Fruit fly (Drosophila melanogaster) whole organism, wandering third instar larva: ENCODE data around the gene CG15169.

ENCODE experiments used
- Abd-B ChIP-seq: fragments of >200 bp; optimal IDR thresholded peaks from 2 replicates; lab custom pipeline; 2017; ENCODE audit warnings: missing biosample characterization, missing genetic modification characterization
- CG32264 ChIP-seq: fragments of 200-800 bp; sonication (Bioruptor generic); optimal IDR thresholded peaks from 2 replicates; lab custom pipeline; 2016; ENCODE audit warnings: missing biosample characterization, missing genetic modification characterization
- CG9705 ChIP-seq: fragments of 200-800 bp; sonication (Bioruptor generic); optimal IDR thresholded peaks from 2 replicates; lab custom pipeline; 2018; ENCODE audit warnings: missing biosample characterization, mild to moderate bottlenecking, missing genetic modification characterization
- CrebA ChIP-seq: fragments of 200-800 bp; sonication (Bioruptor generic); optimal IDR thresholded peaks from 2 replicates; lab custom pipeline; 2016; ENCODE audit warnings: missing biosample characterization, mild to moderate bottlenecking, missing genetic modification characterization, borderline replicate concordance
- Dfd ChIP-seq: fragments of >200 bp; optimal IDR thresholded peaks from 2 replicates; lab custom pipeline; 2017; ENCODE audit warnings: missing biosample characterization, missing genetic modification characterization
- Dif ChIP-seq: fragments of 200-275, 200-300 bp; sonication (Bioruptor generic); optimal IDR thresholded peaks from 2 replicates; lab custom pipeline; 2018; ENCODE audit warnings: missing biosample characterization, missing genetic modification characterization; ENCODE audit not compliant: partially characterized antibody
- HLH106 ChIP-seq: fragments of 200-800 bp; optimal IDR thresholded peaks from 3 replicates; lab custom pipeline; 2019; ENCODE audit warnings: missing biosample characterization, mild to moderate bottlenecking, missing genetic modification characterization, moderate library complexity
- Hnf4 ChIP-seq: fragments of 200-800 bp; sonication (Bioruptor generic); optimal IDR thresholded peaks from 2 replicates; lab custom pipeline; 2016; ENCODE audit warnings: missing biosample characterization, mild to moderate bottlenecking, missing genetic modification characterization
- Hr78 ChIP-seq: fragments of >200 bp; optimal IDR thresholded peaks from 2 replicates; lab custom pipeline; 2017; ENCODE audit warnings: missing biosample characterization, missing genetic modification characterization
- Hr83 ChIP-seq: fragments of 200-300 bp; sonication (Bioruptor generic); optimal IDR thresholded peaks from 2 replicates; lab custom pipeline; 2016; ENCODE audit warnings: missing biosample characterization, mild to moderate bottlenecking, missing genetic modification characterization, moderate library complexity; ENCODE audit not compliant: poor library complexity, severe bottlenecking
- Jra ChIP-seq: sonication (Bioruptor generic); optimal IDR thresholded peaks from 2 replicates; lab custom pipeline; 2016; ENCODE audit warnings: missing biosample characterization, missing genetic modification characterization
- Mio ChIP-seq: sonication (Bioruptor generic); optimal IDR thresholded peaks from 2 replicates; lab custom pipeline; 2016; ENCODE audit warnings: missing biosample characterization, missing genetic modification characterization
- Myc ChIP-seq: fragments of >200 bp; optimal IDR thresholded peaks from 2 replicates; lab custom pipeline; 2017
- N ChIP-seq: fragments of >200 bp; optimal IDR thresholded peaks from 2 replicates; lab custom pipeline; 2018; ENCODE audit warnings: missing biosample characterization, missing external identifiers, missing genetic modification characterization
- OdsH ChIP-seq: fragments of 200-800 bp; sonication (Bioruptor generic); optimal IDR thresholded peaks from 2 replicates; lab custom pipeline; 2016; ENCODE audit warnings: missing biosample characterization, mild to moderate bottlenecking, missing genetic modification characterization
- Sp1 ChIP-seq: fragments of 200-800 bp; sonication (Bioruptor generic); optimal IDR thresholded peaks from 3 replicates; lab custom pipeline; 2019; ENCODE audit warnings: missing biosample characterization, mild to moderate bottlenecking, missing genetic modification characterization, moderate library complexity
- Vsx2 ChIP-seq: fragments of 200-300, 225-300 bp; sonication (Bioruptor generic); optimal IDR thresholded peaks from 2 replicates; lab custom pipeline; 2018; ENCODE audit warnings: missing biosample characterization, missing genetic modification characterization; ENCODE audit not compliant: partially characterized antibody
- brk ChIP-seq: fragments of 200-800 bp; sonication (Bioruptor generic); optimal IDR thresholded peaks from 2 replicates; lab custom pipeline; 2016; ENCODE audit warnings: missing biosample characterization, mild to moderate bottlenecking, missing genetic modification characterization
- dmrt93B ChIP-seq: fragments of 200-800 bp; sonication (Bioruptor generic); optimal IDR thresholded peaks from 2 replicates; lab custom pipeline; 2018; ENCODE audit warnings: missing biosample characterization, mild to moderate bottlenecking, missing genetic modification characterization
- dsf ChIP-seq: sonication (Bioruptor generic); optimal IDR thresholded peaks from 2 replicates; lab custom pipeline; 2016; ENCODE audit warnings: missing biosample characterization, missing genetic modification characterization, borderline replicate concordance
- ey ChIP-seq: fragments of 200-800 bp; sonication (Bioruptor generic); optimal IDR thresholded peaks from 2 replicates; lab custom pipeline; 2016; ENCODE audit warnings: missing biosample characterization, missing genetic modification characterization
- foxo ChIP-seq, 2 experiments: fragments of 200-800 bp; sonication (Bioruptor generic); optimal IDR thresholded peaks; 2 replicates in 1 of 2; 3 replicates in 1 of 2; lab custom pipeline; 2016 to 2017; ENCODE audit warnings: missing biosample characterization in 2 of 2, missing genetic modification characterization in 2 of 2
- fru ChIP-seq: fragments of 200-800 bp; sonication (Bioruptor generic); optimal IDR thresholded peaks from 3 replicates; lab custom pipeline; 2016; ENCODE audit warnings: missing biosample characterization, mild to moderate bottlenecking, missing genetic modification characterization
- h ChIP-seq: fragments of 200-800 bp; sonication (Bioruptor generic); optimal IDR thresholded peaks from 3 replicates; lab custom pipeline; 2016; ENCODE audit warnings: missing biosample characterization, mild to moderate bottlenecking, missing genetic modification characterization
- jim ChIP-seq: fragments of 175-275, 200-325 bp; sonication (Bioruptor generic); optimal IDR thresholded peaks from 2 replicates; lab custom pipeline; 2016; ENCODE audit warnings: missing biosample characterization, mild to moderate bottlenecking, missing genetic modification characterization
- lola ChIP-seq: fragments of >200 bp; optimal IDR thresholded peaks from 2 replicates; lab custom pipeline; 2017; ENCODE audit warnings: missing biosample characterization, missing genetic modification characterization
- pan ChIP-seq: fragments of >200 bp; optimal IDR thresholded peaks from 2 replicates; lab custom pipeline; 2017
- psq ChIP-seq: fragments of 200-800 bp; sonication (Bioruptor generic); optimal IDR thresholded peaks from 3 replicates; lab custom pipeline; 2017; ENCODE audit warnings: missing biosample characterization, mild to moderate bottlenecking, missing genetic modification characterization, moderate library complexity
- rgr ChIP-seq: fragments of 200-800 bp; sonication (Bioruptor generic); optimal IDR thresholded peaks from 3 replicates; lab custom pipeline; 2016; ENCODE audit warnings: missing biosample characterization, mild to moderate bottlenecking, missing genetic modification characterization
- sage ChIP-seq: fragments of 200-800 bp; sonication (Bioruptor generic); optimal IDR thresholded peaks from 2 replicates; lab custom pipeline; 2016; ENCODE audit warnings: missing biosample characterization, mild to moderate bottlenecking, missing genetic modification characterization
- sv ChIP-seq: fragments of 200-800 bp; sonication (Bioruptor generic); optimal IDR thresholded peaks from 3 replicates; lab custom pipeline; 2016; ENCODE audit warnings: missing biosample characterization, missing genetic modification characterization
- usp ChIP-seq: fragments of >200 bp; optimal IDR thresholded peaks from 2 replicates; lab custom pipeline; 2017; ENCODE audit warnings: missing biosample characterization, missing genetic modification characterization
- woc ChIP-seq: sonication (Bioruptor generic); optimal IDR thresholded peaks from 2 replicates; lab custom pipeline; 2016; ENCODE audit warnings: missing biosample characterization, mild to moderate bottlenecking, missing genetic modification characterization

Gene CG15169

DNA sequence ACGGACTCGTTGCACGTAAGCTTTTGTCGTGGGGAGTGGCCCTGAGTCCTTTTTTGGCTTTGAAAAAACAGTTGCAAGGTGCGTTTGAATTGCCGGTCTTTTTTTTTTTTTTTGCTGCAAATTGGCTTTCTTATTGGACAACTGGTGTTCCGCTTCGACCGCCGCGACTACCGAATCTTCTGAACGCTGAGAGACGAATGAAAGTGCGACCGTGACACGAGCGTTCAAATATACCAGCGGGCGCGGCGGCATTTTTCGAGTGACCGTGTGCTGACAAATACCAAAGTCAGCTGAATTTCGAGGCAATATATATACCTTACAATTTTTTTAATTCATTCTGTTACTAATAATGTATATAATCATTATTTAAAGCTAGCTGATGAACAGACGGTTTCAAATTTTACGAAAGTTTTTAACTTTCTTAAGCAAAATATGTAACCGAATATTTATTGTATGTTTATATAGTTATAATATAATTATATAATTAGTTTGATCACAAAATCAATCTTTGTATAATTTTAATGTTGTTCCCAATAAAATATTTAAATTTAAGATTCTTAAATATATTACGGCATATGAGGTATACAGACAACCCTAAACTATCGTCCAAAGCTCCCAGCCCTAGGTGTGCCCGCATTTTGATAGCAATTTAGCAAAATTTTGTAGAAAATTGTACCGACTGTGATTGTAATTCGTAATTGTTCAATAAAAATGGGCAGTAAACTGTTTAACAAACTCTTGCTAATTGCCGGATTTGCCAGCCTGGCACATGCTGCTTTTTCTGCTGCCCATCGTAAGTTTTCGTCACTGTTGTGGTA lies 3.5 kb upstream of the CG15169 start, which contains the start of the genes Swip-1 and EMC5:
TSS of gene Swip-1 (minus strand) at position 203 of the 818 bp plus-strand sequence.
TSS of gene EMC5 (plus strand) at position 630 of the 818 bp plus-strand sequence.
- TF ChIP-seq Jra (no peak), lola (no peak), dmrt93B (GFP tag; lab: Kevin White, UChicago) (peak; percentile 43), HLH106 (peak; percentile 77), Hr83 (GFP tag; lab: Kevin White, UChicago) (peak; percentile 2), woc (peak; percentile 32), Vsx2 (GFP tag; lab: Kevin White, UChicago) (no peak), CG32264 (no peak), Hnf4 (peak; percentile 37), CG9705 (peak; percentile 17), psq (GFP tag; lab: Kevin White, UChicago) (peak; percentile 47), brk (GFP tag; lab: Kevin White, UChicago) (peak; percentile 50), Dif (GFP tag; lab: Kevin White, UChicago) (peak; percentile 33), foxo (GFP tag; optimal IDR thresholded peaks at IDR 0.05; lab: Kevin White, UChicago) (peak in 1 of 2 experiments; percentile 63), fru (GFP tag; lab: Kevin White, UChicago) (peak; percentile 23), rgr (GFP tag; lab: Kevin White, UChicago) (peak; percentile 60), h (GFP tag; lab: Kevin White, UChicago) (peak; percentile 43), Sp1 (GFP tag; lab: Kevin White, UChicago) (peak; percentile 67), OdsH (GFP tag; lab: Kevin White, UChicago) (peak; percentile 42), Myc (lab: Kevin White, UChicago) (no peak)

DNA sequence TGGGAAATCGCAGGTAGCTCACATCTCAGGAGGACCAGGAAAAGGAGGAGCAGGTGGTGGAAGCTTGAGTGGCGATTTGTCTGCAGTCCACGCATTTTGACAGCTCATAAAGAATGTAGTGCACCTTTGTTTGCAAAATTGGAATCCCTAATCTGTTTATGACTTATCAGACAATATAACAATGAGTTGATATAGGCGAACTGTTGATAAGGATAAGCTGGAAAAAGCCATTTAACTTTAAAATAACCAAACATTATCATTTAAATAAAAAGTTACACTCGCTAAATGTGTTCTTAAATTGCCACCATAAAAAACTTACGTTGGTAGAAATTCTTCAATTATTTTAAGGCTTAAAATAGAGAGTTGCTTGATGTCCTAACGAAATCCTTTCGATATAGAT lies 687 bp upstream of the CG15169 start, which contains the start of gene CG15170:
TSS of gene CG15170 (minus strand) at position 101 of the 400 bp plus-strand sequence.
- no peak for TF ChIP-seq Abd-B (GFP tag; lab: Kevin White, UChicago)
- no peak for TF ChIP-seq dmrt93B (GFP tag; lab: Kevin White, UChicago)
- no peak for TF ChIP-seq HLH106
- no peak for TF ChIP-seq Dif (GFP tag; lab: Kevin White, UChicago)
- TF ChIP-seq rgr (GFP tag; lab: Kevin White, UChicago), result no peak
- no peak for TF ChIP-seq h (GFP tag; lab: Kevin White, UChicago)
- TF ChIP-seq N (GFP tag; lab: Kevin White, UChicago), result no peak
- TF ChIP-seq Dfd, result no peak
- no peak for TF ChIP-seq dsf (GFP tag; lab: Kevin White, UChicago)
- TF ChIP-seq pan (lab: Kevin White, UChicago), result no peak
- no peak for TF ChIP-seq Hnf4
- TF ChIP-seq Sp1 (GFP tag; lab: Kevin White, UChicago), result no peak
- TF ChIP-seq sv (GFP tag; lab: Kevin White, UChicago), result no peak
- TF ChIP-seq brk (GFP tag; lab: Kevin White, UChicago), result no peak
- no peak for TF ChIP-seq Myc (lab: Kevin White, UChicago)
- no peak for TF ChIP-seq fru (GFP tag; lab: Kevin White, UChicago)

DNA sequence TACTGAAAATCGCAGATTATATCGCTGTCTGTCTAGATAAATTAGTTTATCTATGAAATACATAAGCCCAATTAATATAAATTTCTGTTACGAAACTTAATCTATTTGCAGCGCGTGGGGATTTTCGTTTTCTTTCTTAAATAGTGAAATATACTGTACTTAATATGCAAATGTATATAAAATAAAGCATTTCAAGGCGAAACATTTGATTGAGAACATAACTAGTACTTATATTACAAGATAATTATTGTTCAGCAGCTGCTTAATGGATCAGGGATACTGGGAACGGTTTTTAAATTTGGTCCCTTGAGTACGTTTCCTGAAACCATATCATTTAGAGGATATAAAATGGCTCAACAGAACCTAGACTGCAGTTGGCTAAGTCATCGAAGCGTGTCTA lies 1.4 kb downstream of the CG15169 start, which contains the start of gene CG46465:
TSS of gene CG46465 (plus strand) at position 301 of the 400 bp plus-strand sequence.
- TF ChIP-seq Jra, result no peak
- TF ChIP-seq Hr78 (GFP tag; lab: Kevin White, UChicago), result no peak
- no peak for TF ChIP-seq sv (GFP tag; lab: Kevin White, UChicago)
- TF ChIP-seq HLH106, result no peak
- no peak for TF ChIP-seq sage (GFP tag; lab: Kevin White, UChicago)
- no peak for TF ChIP-seq Mio (GFP tag; lab: Kevin White, UChicago)
- no peak for TF ChIP-seq usp (GFP tag; lab: Kevin White, UChicago)
- TF ChIP-seq Dfd, result no peak
- no peak for TF ChIP-seq Vsx2 (GFP tag; lab: Kevin White, UChicago)
- TF ChIP-seq jim (GFP tag; lab: Kevin White, UChicago), result no peak
- TF ChIP-seq ey, result no peak
- no peak for TF ChIP-seq dmrt93B (GFP tag; lab: Kevin White, UChicago)
- TF ChIP-seq Sp1 (GFP tag; lab: Kevin White, UChicago), result no peak
- no peak for TF ChIP-seq Dif (GFP tag; lab: Kevin White, UChicago)
- TF ChIP-seq foxo (GFP tag; optimal IDR thresholded peaks at IDR 0.05; lab: Kevin White, UChicago), result no peak
- TF ChIP-seq Myc (lab: Kevin White, UChicago), result no peak
- no peak for TF ChIP-seq pan (lab: Kevin White, UChicago)
- TF ChIP-seq CrebA (GFP tag; lab: Kevin White, UChicago), result no peak
- TF ChIP-seq, all 38 proteins: peak for 0
